Worm (Caenorhabditis elegans) whole organism, L4 larva: ENCODE data around the gene str-155.

ENCODE experiments used
- lsy-2 ChIP-seq, 2 experiments: fragments of 150-350 bp in 1 of 2; sonication (generic microtip) in 1 of 2; optimal IDR thresholded peaks; 2 replicates each; lab custom pipeline; 2014 to 2017; ENCODE audit warnings: missing biosample characterization in 2 of 2, missing genetic modification characterization in 2 of 2
- nhr-237 ChIP-seq: sonication (generic microtip); optimal IDR thresholded peaks from 2 replicates; lab custom pipeline; 2017; ENCODE audit warnings: missing biosample characterization, missing genetic modification characterization
- vab-7 ChIP-seq: fragments of 200-800 bp; sonication (Bioruptor generic); IDR thresholded peaks from 2 replicates; pipeline ENCODE4 v1.3.6; 2022; ENCODE audit warnings: missing genetic modification reagents, missing genetic modification characterization, missing compliant biosample characterization

DNA sequence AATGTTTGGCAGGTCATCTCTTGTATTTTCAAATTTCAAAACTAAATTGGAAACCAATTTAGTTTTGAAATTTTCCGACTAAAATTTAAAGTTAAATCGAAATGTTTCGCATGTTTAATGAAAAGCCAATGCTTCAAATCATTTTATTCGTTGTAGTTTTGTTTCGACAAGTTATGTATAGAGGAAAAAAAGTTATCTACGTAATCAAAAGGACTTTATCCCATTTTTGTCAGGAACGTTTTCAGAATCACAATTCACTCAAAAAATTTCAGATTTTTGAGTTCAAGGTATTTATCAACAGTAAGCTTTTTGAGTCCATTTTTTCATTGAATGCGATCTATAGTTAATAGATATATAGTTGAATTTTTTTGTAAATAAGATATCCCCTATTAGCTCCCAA lies 22.9 kb downstream of the str-155 start, which contains the start of gene str-168:
- TF ChIP-seq nhr-237 (tag; lab: Kevin White, UChicago) = no peak
- TF ChIP-seq vab-7 = no peak
- no peak for TF ChIP-seq lsy-2 (tag; optimal IDR thresholded peaks at IDR 0.05; lab: Kevin White, UChicago)
